Worm (Caenorhabditis elegans) whole organism, young adult: ENCODE data around the gene F46B3.15.

ENCODE experiments used
- B0019.2 ChIP-seq: fragments of 200-800 bp; sonication (Bioruptor generic); conservative IDR thresholded peaks from 2 replicates; pipeline ENCODE4 v1.3.6; 2022; ENCODE audit warnings: missing genetic modification reagents, missing genetic modification characterization, missing compliant biosample characterization
- B0336.3 ChIP-seq: fragments of 200-800 bp; sonication (Bioruptor generic); IDR thresholded peaks from 2 replicates; pipeline ENCODE4 v1.3.6; 2022; ENCODE audit warnings: missing genetic modification characterization, missing compliant biosample characterization
- C06A6.2 ChIP-seq: fragments of 200-800 bp; sonication (Bioruptor generic); conservative IDR thresholded peaks from 2 replicates; pipeline ENCODE4 v1.3.6; 2022; ENCODE audit warnings: missing genetic modification characterization, missing compliant biosample characterization
- K11D2.4 ChIP-seq: fragments of 200-800 bp; sonication (Bioruptor generic); IDR thresholded peaks from 2 replicates; pipeline ENCODE4 v1.3.6; 2022; ENCODE audit warnings: missing genetic modification reagents, missing genetic modification characterization, missing compliant biosample characterization
- Y53G8AR.9 ChIP-seq: fragments of 200-800 bp; sonication (Bioruptor generic); conservative IDR thresholded peaks from 2 replicates; pipeline ENCODE4 v1.3.6; 2022; ENCODE audit warnings: missing genetic modification reagents, missing genetic modification characterization, missing compliant biosample characterization
- Y56A3A.18 ChIP-seq: fragments of 200-800 bp; sonication (Bioruptor generic); IDR thresholded peaks from 2 replicates; pipeline ENCODE4 v1.3.6; 2022; ENCODE audit warnings: missing genetic modification reagents, missing genetic modification characterization, missing compliant biosample characterization
- Y95B8A.8 ChIP-seq: fragments of 200-800 bp; sonication (Bioruptor generic); IDR thresholded peaks from 2 replicates; pipeline ENCODE4 v1.3.6; 2022; ENCODE audit warnings: missing genetic modification reagents, missing genetic modification characterization, missing compliant biosample characterization
- akir-1 ChIP-seq: fragments of 200-800 bp; sonication (Bioruptor generic); optimal IDR thresholded peaks from 2 replicates; lab custom pipeline; 2018; ENCODE audit warnings: mild to moderate bottlenecking, missing genetic modification characterization, moderate library complexity, missing compliant biosample characterization
- ama-1 ChIP-seq, 3 experiments: fragments of 150-350 bp in 1 of 3; sonication (generic microtip) in 2 of 3; optimal IDR thresholded peaks; 2 replicates each; lab custom pipeline; 2014 to 2018; ENCODE audit warnings: missing biosample characterization in 2 of 3, missing genetic modification characterization in 2 of 3, missing genetic modification reagents in 2 of 3
- aptf-3 ChIP-seq: fragments of 200-800 bp; sonication (Bioruptor generic); IDR thresholded peaks from 2 replicates; pipeline ENCODE4 v1.3.6; 2022; ENCODE audit warnings: missing genetic modification characterization, missing compliant biosample characterization
- attf-3 ChIP-seq: fragments of 200-800 bp; sonication (Bioruptor generic); conservative IDR thresholded peaks from 2 replicates; pipeline ENCODE4 v1.3.6; 2022; ENCODE audit warnings: missing genetic modification reagents, missing genetic modification characterization, missing compliant biosample characterization
- cebp-2 ChIP-seq: fragments of 200-800 bp; sonication (Bioruptor generic); IDR thresholded peaks from 2 replicates; pipeline ENCODE4 v1.3.6; 2022; ENCODE audit warnings: missing genetic modification characterization, missing compliant biosample characterization
- ceh-79 ChIP-seq: sonication (generic microtip); optimal IDR thresholded peaks from 2 replicates; lab custom pipeline; 2017; ENCODE audit warnings: mild to moderate bottlenecking, missing genetic modification characterization, missing compliant biosample characterization
- ceh-91 ChIP-seq: fragments of 200-800 bp; sonication (Bioruptor generic); IDR thresholded peaks from 2 replicates; pipeline ENCODE4 v1.3.6; 2022; ENCODE audit warnings: missing genetic modification reagents, missing genetic modification characterization, missing compliant biosample characterization
- chd-7 ChIP-seq: sonication (generic microtip); optimal IDR thresholded peaks from 2 replicates; lab custom pipeline; 2016; ENCODE audit warnings: mild to moderate bottlenecking, missing genetic modification characterization, moderate library complexity, missing compliant biosample characterization
- egl-44 ChIP-seq: fragments of 200-800 bp; sonication (Bioruptor generic); IDR thresholded peaks from 2 replicates; pipeline ENCODE4 v1.3.6; 2022; ENCODE audit warnings: missing genetic modification reagents, missing genetic modification characterization, missing compliant biosample characterization
- egrh-3 ChIP-seq: fragments of 200-800 bp; sonication (Bioruptor generic); IDR thresholded peaks from 2 replicates; pipeline ENCODE4 v1.3.6; 2022; ENCODE audit warnings: missing genetic modification reagents, missing genetic modification characterization, missing compliant biosample characterization
- fkh-3 ChIP-seq: sonication (generic microtip); optimal IDR thresholded peaks from 2 replicates; lab custom pipeline; 2016; ENCODE audit warnings: mild to moderate bottlenecking, missing genetic modification characterization, missing compliant biosample characterization
- gei-17 ChIP-seq: fragments of 200-800 bp; sonication (Bioruptor generic); optimal IDR thresholded peaks from 2 replicates; lab custom pipeline; 2018; ENCODE audit warnings: mild to moderate bottlenecking, missing genetic modification characterization, missing compliant biosample characterization
- him-1 ChIP-seq: sonication (generic microtip); optimal IDR thresholded peaks from 2 replicates; lab custom pipeline; 2016; ENCODE audit warnings: missing genotype, missing genetic modification reagents, missing genetic modification characterization, missing compliant biosample characterization
- hlh-26 ChIP-seq: fragments of 200-800 bp; sonication (Bioruptor generic); conservative IDR thresholded peaks from 2 replicates; pipeline ENCODE4 v1.3.6; 2022; ENCODE audit warnings: missing genetic modification reagents, missing genetic modification characterization, missing compliant biosample characterization
- hmg-1.2 ChIP-seq: fragments of 200-800 bp; sonication (Bioruptor generic); IDR thresholded peaks from 2 replicates; pipeline ENCODE4 v1.3.6; 2022; ENCODE audit warnings: missing genetic modification reagents, missing genetic modification characterization, missing compliant biosample characterization
- let-607 ChIP-seq, 2 experiments: fragments of 200-800 bp in 1 of 2; sonication (Bioruptor generic) in 1 of 2; sonication (generic microtip) in 1 of 2; optimal IDR thresholded peaks; 2 replicates each; lab custom pipeline; 2016 to 2018; ENCODE audit warnings: mild to moderate bottlenecking in 2 of 2, missing compliant biosample characterization in 2 of 2, missing genetic modification characterization in 2 of 2, moderate library complexity in 2 of 2, missing genotype in 1 of 2
- lin-40 ChIP-seq: sonication (generic microtip); optimal IDR thresholded peaks from 2 replicates; lab custom pipeline; 2016; ENCODE audit warnings: missing genetic modification characterization, mild to moderate bottlenecking, missing compliant biosample characterization, missing genotype, missing genetic modification reagents
- madf-8 ChIP-seq: fragments of 200-800 bp; sonication (Bioruptor generic); conservative IDR thresholded peaks from 2 replicates; pipeline ENCODE4 v1.3.6; 2022; ENCODE audit warnings: missing genetic modification reagents, missing genetic modification characterization, missing compliant biosample characterization
- mcd-1 ChIP-seq: fragments of 200-800 bp; sonication (Bioruptor generic); IDR thresholded peaks from 2 replicates; pipeline ENCODE4 v1.3.6; 2022; ENCODE audit warnings: missing genetic modification reagents, missing genetic modification characterization, missing compliant biosample characterization
- nhr-179 ChIP-seq: sonication (generic microtip); optimal IDR thresholded peaks from 2 replicates; lab custom pipeline; 2016; ENCODE audit warnings: mild to moderate bottlenecking, missing genetic modification characterization, missing compliant biosample characterization
- pbrm-1 ChIP-seq: fragments of 200-800 bp; sonication (Bioruptor generic); IDR thresholded peaks from 2 replicates; pipeline ENCODE4 v1.3.6; 2022; ENCODE audit warnings: missing genetic modification reagents, missing genetic modification characterization, missing compliant biosample characterization
- rcor-1 ChIP-seq: fragments of 200-800 bp; sonication (Bioruptor generic); IDR thresholded peaks from 2 replicates; pipeline ENCODE4 v1.3.6; 2022; ENCODE audit warnings: missing genetic modification reagents, missing genetic modification characterization, missing compliant biosample characterization
- repo-1 ChIP-seq: sonication (generic microtip); optimal IDR thresholded peaks from 2 replicates; lab custom pipeline; 2017; ENCODE audit warnings: mild to moderate bottlenecking, missing genetic modification characterization, missing compliant biosample characterization
- sdz-38 ChIP-seq: sonication (generic microtip); optimal IDR thresholded peaks from 2 replicates; lab custom pipeline; 2016; ENCODE audit warnings: missing genotype, missing genetic modification characterization, missing compliant biosample characterization
- snpc-1.1 ChIP-seq: sonication (generic microtip); optimal IDR thresholded peaks from 2 replicates; lab custom pipeline; 2017; ENCODE audit warnings: missing genetic modification characterization, mild to moderate bottlenecking, missing compliant biosample characterization, antibody characterized with exemption, moderate library complexity, missing genotype, missing genetic modification reagents; ENCODE audit not compliant: insufficient read depth
- snpc-4 ChIP-seq, 5 experiments: fragments of 150-350 bp in 1 of 5; sonication (generic microtip) in 4 of 5; optimal IDR thresholded peaks; 2 replicates each; lab custom pipeline; 2014 to 2018; ENCODE audit warnings: missing genetic modification characterization in 5 of 5, missing biosample characterization in 3 of 5, antibody characterized with exemption in 2 of 5, mild to moderate bottlenecking in 2 of 5, missing compliant biosample characterization in 2 of 5, missing genotype in 2 of 5, moderate library complexity in 2 of 5, missing genetic modification reagents in 1 of 5
- unc-130 ChIP-seq: sonication (generic microtip); optimal IDR thresholded peaks from 2 replicates; lab custom pipeline; 2016; ENCODE audit warnings: missing genetic modification reagents, missing genetic modification characterization, missing compliant biosample characterization
- zfh-2 ChIP-seq: fragments of 200-800 bp; sonication (Bioruptor generic); conservative IDR thresholded peaks from 2 replicates; pipeline ENCODE4 v1.3.6; 2022; ENCODE audit warnings: missing genetic modification reagents, missing genetic modification characterization, missing compliant biosample characterization
- ztf-22 ChIP-seq: fragments of 200-800 bp; sonication (Bioruptor generic); optimal IDR thresholded peaks from 2 replicates; lab custom pipeline; 2018; ENCODE audit warnings: mild to moderate bottlenecking, missing genetic modification characterization, moderate library complexity, missing compliant biosample characterization
- ztf-28 ChIP-seq: fragments of 200-800 bp; sonication (Bioruptor generic); IDR thresholded peaks from 2 replicates; pipeline ENCODE4 v1.3.6; 2022; ENCODE audit warnings: missing genetic modification reagents, missing genetic modification characterization, missing compliant biosample characterization
- ztf-6 ChIP-seq: fragments of 200-800 bp; sonication (Bioruptor generic); IDR thresholded peaks from 2 replicates; pipeline ENCODE4 v1.3.6; 2022; ENCODE audit warnings: missing genetic modification reagents, missing genetic modification characterization, missing compliant biosample characterization

F46B3.15 gene

DNA sequence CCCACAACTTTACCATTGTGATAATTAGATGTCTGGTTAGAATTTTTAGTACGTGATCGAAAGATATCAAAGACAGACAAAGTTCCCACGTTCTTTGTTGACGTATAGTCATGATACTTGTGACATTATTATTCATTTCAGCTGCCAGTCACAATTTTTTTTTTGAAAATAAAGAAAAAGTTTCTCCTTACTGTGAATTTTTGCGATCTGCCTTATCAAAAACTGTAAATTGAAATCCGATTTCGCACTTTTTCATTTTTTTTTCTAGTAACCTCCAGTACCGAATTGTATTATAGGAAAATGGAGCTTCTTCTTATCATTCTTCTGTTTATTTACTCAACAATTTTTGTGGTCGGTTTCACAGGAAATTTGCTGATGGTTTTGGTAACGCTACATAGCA lies 47.6 kb upstream of the F46B3.15 start, which contains the start of gene srsx-35:
Gene srsx-35, plus strand, starts transcription at position 301 of the 400 bp plus-strand sequence.
- no peak for TF ChIP-seq B0336.3
- no peak for TF ChIP-seq snpc-4 (GFP tag; optimal IDR thresholded peaks at IDR 0.05; lab: Kevin White, UChicago)
- no peak for TF ChIP-seq snpc-4 (tag; optimal IDR thresholded peaks at IDR 0.05; lab: Kevin White, UChicago)

DNA sequence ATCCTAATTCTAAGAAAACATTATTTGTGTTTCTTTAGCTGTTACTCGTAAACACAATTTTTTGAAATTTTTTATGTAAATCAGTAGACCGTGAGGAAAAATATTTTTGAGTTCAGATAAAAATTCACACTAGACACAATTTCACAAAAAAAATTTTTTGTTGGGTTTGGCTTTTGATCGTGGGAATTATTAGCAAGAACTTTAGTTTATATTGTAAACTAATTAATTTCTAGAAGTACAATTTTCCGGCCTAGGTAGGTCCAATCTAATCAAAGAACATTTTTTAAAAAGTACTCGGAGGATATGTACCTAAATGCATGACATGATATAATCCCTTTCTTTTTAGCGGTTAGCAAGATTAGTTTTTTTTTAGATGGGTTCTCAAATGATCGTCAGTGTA lies 46.7 kb upstream of the F46B3.15 start:
- TF ChIP-seq K11D2.4 (GFP tag; lab: Robert Waterston, UW) = no peak
- no peak for TF ChIP-seq ztf-22 (GFP tag; lab: Kevin White, UChicago)
- TF ChIP-seq sdz-38 (tag; lab: Kevin White, UChicago) = no peak
- TF ChIP-seq hmg-1.2 (GFP tag; lab: Robert Waterston, UW) = no peak
- TF ChIP-seq repo-1 (tag; lab: Kevin White, UChicago) = no peak
- no peak for TF ChIP-seq rcor-1 (GFP tag; lab: Robert Waterston, UW)
- TF ChIP-seq him-1 (tag; lab: Kevin White, UChicago) = no peak
- TF ChIP-seq unc-130 (GFP tag; lab: Kevin White, UChicago) = no peak
- TF ChIP-seq Y95B8A.8 (GFP tag; lab: Robert Waterston, UW) = no peak
- no peak for TF ChIP-seq madf-8 (GFP tag; lab: Robert Waterston, UW)
- TF ChIP-seq, all 124 proteins: peak for 0

DNA sequence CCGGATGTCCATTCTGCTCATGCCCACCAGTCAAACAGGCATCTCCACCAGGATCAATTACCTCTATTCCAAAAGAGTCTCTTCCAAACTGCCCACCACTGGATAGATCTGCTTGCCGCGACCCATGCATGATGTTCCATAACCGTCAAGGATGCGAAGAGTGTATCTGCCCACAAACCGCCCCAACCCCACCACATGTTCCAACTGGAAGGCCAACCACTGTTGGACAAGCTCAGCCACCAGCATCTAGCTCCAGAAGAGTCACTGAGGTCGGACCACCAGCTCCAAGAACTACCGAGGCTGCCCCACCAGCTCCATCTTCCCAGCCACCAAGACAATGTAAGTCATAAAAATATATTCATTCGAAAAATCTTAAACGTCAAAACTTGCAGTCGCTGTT lies 37.1 kb upstream of the F46B3.15 start:
- TF ChIP-seq snpc-1.1 (no peak), lin-40 (tag; lab: Kevin White, UChicago) (no peak), chd-7 (no peak), let-607 (tag; optimal IDR thresholded peaks at IDR 0.05; lab: Kevin White, UChicago) (no peak), zfh-2 (GFP tag; lab: Robert Waterston, UW) (peak; percentile 54; the same call in 1 of the 2 replicates), attf-3 (no peak), pbrm-1 (GFP tag; lab: Robert Waterston, UW) (no peak)

DNA sequence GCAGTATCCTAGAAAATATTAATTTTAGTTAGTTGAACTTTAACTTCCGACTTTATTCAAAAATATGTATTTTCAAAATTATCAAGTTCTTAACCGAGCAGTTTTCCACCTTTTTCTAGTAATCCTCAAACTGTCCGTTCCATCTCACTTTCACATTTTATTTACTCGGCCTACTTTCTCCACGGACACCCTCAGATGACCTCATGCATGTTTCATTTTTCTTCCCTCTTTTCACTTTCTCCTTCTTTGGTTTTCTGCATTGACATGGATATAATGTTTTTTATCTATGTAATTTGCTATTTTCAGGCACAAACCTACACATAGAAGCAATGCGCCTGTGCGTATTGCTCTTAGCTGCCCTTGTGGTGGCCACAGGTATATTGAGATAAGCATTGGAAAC lies 33.4 kb upstream of the F46B3.15 start, which contains the start of gene mlt-11:
Gene mlt-11, plus strand, starts transcription at position 301 of the 400 bp plus-strand sequence.
- TF ChIP-seq ceh-79 (no peak), cebp-2 (GFP tag; lab: Robert Waterston, UW) (no peak), C06A6.2 (no peak), ztf-6 (GFP tag; lab: Robert Waterston, UW) (no peak)

DNA sequence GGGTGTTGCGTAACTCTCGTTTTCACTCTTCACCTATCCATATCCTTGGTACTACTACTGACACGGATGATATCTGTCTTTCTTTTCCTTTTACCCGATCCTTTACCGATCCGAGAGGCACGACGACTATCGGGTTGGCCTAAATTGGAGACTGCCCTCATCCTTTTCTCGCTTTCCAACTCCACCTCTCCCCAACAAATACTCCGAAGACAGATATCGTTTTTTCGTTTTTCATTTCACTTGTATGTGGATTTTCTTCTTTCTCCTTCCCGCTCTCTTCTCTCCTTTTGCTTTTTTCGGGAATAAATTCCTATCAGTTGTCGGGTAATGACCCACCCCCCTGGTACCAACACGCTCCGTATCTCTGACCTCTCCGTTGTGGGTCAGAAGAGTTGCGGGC lies 31.4 kb upstream of the F46B3.15 start:
- TF ChIP-seq aptf-3 (GFP tag; lab: Robert Waterston, UW) = no peak
- TF ChIP-seq hlh-26 = no peak
- TF ChIP-seq let-607 (tag; optimal IDR thresholded peaks at IDR 0.05; lab: Kevin White, UChicago) = no peak
- no peak for TF ChIP-seq mcd-1
- TF ChIP-seq nhr-179 (tag; lab: Kevin White, UChicago) = no peak
- no peak for TF ChIP-seq Y56A3A.18 (GFP tag; lab: Robert Waterston, UW)
- TF ChIP-seq Y95B8A.8 (GFP tag; lab: Robert Waterston, UW) = no peak
- no peak for TF ChIP-seq egrh-3 (GFP tag; lab: Robert Waterston, UW)
- TF ChIP-seq B0019.2 (GFP tag; lab: Robert Waterston, UW) = no peak
- TF ChIP-seq gei-17 (GFP tag; lab: Kevin White, UChicago) = no peak
- no peak for TF ChIP-seq ceh-91 (GFP tag; lab: Robert Waterston, UW)
- no peak for TF ChIP-seq ztf-28 (GFP tag; lab: Robert Waterston, UW)
- TF ChIP-seq ama-1 (optimal IDR thresholded peaks at IDR 0.05; lab: Kevin White, UChicago) = no peak
- TF ChIP-seq ama-1 (GFP tag; optimal IDR thresholded peaks at IDR 0.05; lab: Kevin White, UChicago) = no peak
- TF ChIP-seq egl-44 (GFP tag; lab: Robert Waterston, UW) = no peak
- TF ChIP-seq Y53G8AR.9 = no peak
- no peak for TF ChIP-seq fkh-3 (tag; lab: Kevin White, UChicago)
- no peak for TF ChIP-seq akir-1 (GFP tag; lab: Kevin White, UChicago)
- TF ChIP-seq, all 124 proteins: peak for 0
